Worm (Caenorhabditis elegans) whole organism, young adult: ENCODE measurements around the gene C51E3.6.

ENCODE experiments used
- C06A6.2 ChIP-seq: fragments of 200-800 bp; sonication (Bioruptor generic); conservative IDR thresholded peaks from 2 replicates; pipeline ENCODE4 v1.3.6; 2022; ENCODE audit warnings: missing genetic modification characterization, missing compliant biosample characterization
- C17E4.6 ChIP-seq: fragments of 200-800 bp; sonication (Bioruptor generic); IDR thresholded peaks from 2 replicates; pipeline ENCODE4 v1.3.6; 2022; ENCODE audit warnings: missing genetic modification reagents, missing genetic modification characterization, missing compliant biosample characterization
- F22D6.2 ChIP-seq: sonication (generic microtip); optimal IDR thresholded peaks from 2 replicates; lab custom pipeline; 2016; ENCODE audit warnings: mild to moderate bottlenecking, missing genetic modification characterization, missing compliant biosample characterization
- F23B12.7 ChIP-seq: sonication (generic microtip); optimal IDR thresholded peaks from 2 replicates; lab custom pipeline; 2017; ENCODE audit warnings: missing genetic modification characterization, mild to moderate bottlenecking, missing compliant biosample characterization, antibody characterized with exemption, moderate library complexity; ENCODE audit not compliant: insufficient read depth
- F55B11.4 ChIP-seq: sonication (generic microtip); optimal IDR thresholded peaks from 2 replicates; lab custom pipeline; 2016; ENCODE audit warnings: missing compliant biosample characterization, missing genetic modification characterization, borderline replicate concordance; ENCODE audit not compliant: insufficient read depth
- F57C9.4 ChIP-seq: sonication (generic microtip); optimal IDR thresholded peaks from 2 replicates; lab custom pipeline; 2017; ENCODE audit warnings: mild to moderate bottlenecking, missing genetic modification characterization, missing compliant biosample characterization
- K11D2.4 ChIP-seq: fragments of 200-800 bp; sonication (Bioruptor generic); IDR thresholded peaks from 2 replicates; pipeline ENCODE4 v1.3.6; 2022; ENCODE audit warnings: missing genetic modification reagents, missing genetic modification characterization, missing compliant biosample characterization
- K12H6.12 ChIP-seq: fragments of 200-800 bp; sonication (Bioruptor generic); optimal IDR thresholded peaks from 2 replicates; lab custom pipeline; 2018; ENCODE audit warnings: mild to moderate bottlenecking, missing genetic modification characterization, missing compliant biosample characterization
- ama-1 ChIP-seq, 3 experiments: fragments of 150-350 bp in 1 of 3; sonication (generic microtip) in 2 of 3; optimal IDR thresholded peaks; 2 replicates each; lab custom pipeline; 2014 to 2018; ENCODE audit warnings: missing biosample characterization in 2 of 3, missing genetic modification characterization in 2 of 3, missing genetic modification reagents in 2 of 3
- atf-7 ChIP-seq: sonication (generic microtip); optimal IDR thresholded peaks from 2 replicates; lab custom pipeline; 2017; ENCODE audit warnings: mild to moderate bottlenecking, missing genetic modification characterization, missing compliant biosample characterization
- attf-6 ChIP-seq: fragments of 200-800 bp; sonication (Bioruptor generic); IDR thresholded peaks from 2 replicates; pipeline ENCODE4 v1.3.6; 2022; ENCODE audit warnings: missing genetic modification reagents, missing genetic modification characterization, missing compliant biosample characterization
- bed-2 ChIP-seq: fragments of 200-800 bp; sonication (Bioruptor generic); IDR thresholded peaks from 2 replicates; pipeline ENCODE4 v1.3.6; 2022; ENCODE audit warnings: missing genetic modification reagents, missing genetic modification characterization, missing compliant biosample characterization
- ccch-3 ChIP-seq: fragments of 200-800 bp; sonication (Bioruptor generic); optimal IDR thresholded peaks from 2 replicates; lab custom pipeline; 2018; ENCODE audit warnings: mild to moderate bottlenecking, missing genetic modification characterization, missing compliant biosample characterization
- cebp-1 ChIP-seq, 2 experiments: fragments of 200-800 bp in 1 of 2; sonication (Bioruptor generic) in 1 of 2; sonication (generic microtip) in 1 of 2; IDR thresholded peaks in 1 of 2; optimal IDR thresholded peaks in 1 of 2; 2 replicates each; pipeline versions ENCODE4 v1.3.6 to Lab custom; 2017 to 2022; ENCODE audit warnings: missing compliant biosample characterization in 2 of 2, missing genetic modification characterization in 2 of 2, mild to moderate bottlenecking in 1 of 2, missing genetic modification reagents in 1 of 2, moderate library complexity in 1 of 2
- ceh-100 ChIP-seq: fragments of 200-800 bp; sonication (Bioruptor generic); IDR thresholded peaks from 2 replicates; pipeline ENCODE4 v1.3.6; 2022; ENCODE audit warnings: missing genetic modification reagents, missing genetic modification characterization, missing compliant biosample characterization
- ceh-58 ChIP-seq: fragments of 200-800 bp; sonication (Bioruptor generic); IDR thresholded peaks from 2 replicates; pipeline ENCODE4 v1.3.6; 2022; ENCODE audit warnings: missing genetic modification characterization, missing compliant biosample characterization
- ceh-79 ChIP-seq: sonication (generic microtip); optimal IDR thresholded peaks from 2 replicates; lab custom pipeline; 2017; ENCODE audit warnings: mild to moderate bottlenecking, missing genetic modification characterization, missing compliant biosample characterization
- dox-1 ChIP-seq: fragments of 200-800 bp; sonication (Bioruptor generic); IDR thresholded peaks from 2 replicates; pipeline ENCODE4 v1.3.6; 2022; ENCODE audit warnings: missing genetic modification reagents, missing genetic modification characterization, missing compliant biosample characterization
- efl-1 ChIP-seq: fragments of 150-350 bp; optimal IDR thresholded peaks from 2 replicates; lab custom pipeline; 2014; ENCODE audit warnings: missing biosample characterization, missing genetic modification reagents, missing genetic modification characterization
- egl-44 ChIP-seq: fragments of 200-800 bp; sonication (Bioruptor generic); IDR thresholded peaks from 2 replicates; pipeline ENCODE4 v1.3.6; 2022; ENCODE audit warnings: missing genetic modification reagents, missing genetic modification characterization, missing compliant biosample characterization
- ets-4 ChIP-seq: fragments of 200-800 bp; sonication (Bioruptor generic); optimal IDR thresholded peaks from 2 replicates; lab custom pipeline; 2018; ENCODE audit warnings: mild to moderate bottlenecking, missing genetic modification characterization, missing compliant biosample characterization
- fkh-3 ChIP-seq: sonication (generic microtip); optimal IDR thresholded peaks from 2 replicates; lab custom pipeline; 2016; ENCODE audit warnings: mild to moderate bottlenecking, missing genetic modification characterization, missing compliant biosample characterization
- hlh-26 ChIP-seq: fragments of 200-800 bp; sonication (Bioruptor generic); conservative IDR thresholded peaks from 2 replicates; pipeline ENCODE4 v1.3.6; 2022; ENCODE audit warnings: missing genetic modification reagents, missing genetic modification characterization, missing compliant biosample characterization
- let-526 ChIP-seq: fragments of 200-800 bp; sonication (Bioruptor generic); IDR thresholded peaks from 2 replicates; pipeline ENCODE4 v1.3.6; 2022; ENCODE audit warnings: missing genetic modification reagents, missing genetic modification characterization, missing compliant biosample characterization
- lin-35 ChIP-seq, 3 experiments: fragments of 150-350 bp in 2 of 3; sonication (generic microtip) in 1 of 3; optimal IDR thresholded peaks; 2 replicates each; lab custom pipeline; 2014 to 2018; ENCODE audit warnings: missing biosample characterization in 3 of 3, missing genetic modification characterization in 3 of 3, missing genetic modification reagents in 3 of 3
- lin-40 ChIP-seq: sonication (generic microtip); optimal IDR thresholded peaks from 2 replicates; lab custom pipeline; 2016; ENCODE audit warnings: missing genetic modification characterization, mild to moderate bottlenecking, missing compliant biosample characterization, missing genotype, missing genetic modification reagents
- lin-54 ChIP-seq: fragments of 200-800 bp; sonication (Bioruptor generic); optimal IDR thresholded peaks from 2 replicates; lab custom pipeline; 2018; ENCODE audit warnings: mild to moderate bottlenecking, missing genetic modification characterization, missing compliant biosample characterization
- lir-1 ChIP-seq: fragments of 200-800 bp; sonication (Bioruptor generic); conservative IDR thresholded peaks from 2 replicates; pipeline ENCODE4 v1.3.6; 2022; ENCODE audit warnings: missing genetic modification reagents, missing genetic modification characterization, missing compliant biosample characterization
- madf-10 ChIP-seq: sonication (generic microtip); optimal IDR thresholded peaks from 2 replicates; lab custom pipeline; 2016; ENCODE audit warnings: mild to moderate bottlenecking, missing genetic modification characterization, missing compliant biosample characterization
- madf-3 ChIP-seq: fragments of 200-800 bp; sonication (Bioruptor generic); IDR thresholded peaks from 2 replicates; pipeline ENCODE4 v1.3.6; 2022; ENCODE audit warnings: missing genetic modification reagents, missing genetic modification characterization, missing compliant biosample characterization
- madf-8 ChIP-seq: fragments of 200-800 bp; sonication (Bioruptor generic); conservative IDR thresholded peaks from 2 replicates; pipeline ENCODE4 v1.3.6; 2022; ENCODE audit warnings: missing genetic modification reagents, missing genetic modification characterization, missing compliant biosample characterization
- mcd-1 ChIP-seq: fragments of 200-800 bp; sonication (Bioruptor generic); IDR thresholded peaks from 2 replicates; pipeline ENCODE4 v1.3.6; 2022; ENCODE audit warnings: missing genetic modification reagents, missing genetic modification characterization, missing compliant biosample characterization
- mxl-1 ChIP-seq: sonication (generic microtip); optimal IDR thresholded peaks from 2 replicates; lab custom pipeline; 2016; ENCODE audit warnings: missing genetic modification characterization, missing compliant biosample characterization
- nfyb-1 ChIP-seq: fragments of 200-800 bp; sonication (Bioruptor generic); IDR thresholded peaks from 2 replicates; pipeline ENCODE4 v1.3.6; 2022; ENCODE audit warnings: missing genetic modification reagents, missing genetic modification characterization, missing compliant biosample characterization
- nhr-90 ChIP-seq: sonication (generic microtip); optimal IDR thresholded peaks from 2 replicates; lab custom pipeline; 2016; ENCODE audit warnings: missing genotype, mild to moderate bottlenecking, missing genetic modification characterization, missing compliant biosample characterization
- rcor-1 ChIP-seq: fragments of 200-800 bp; sonication (Bioruptor generic); IDR thresholded peaks from 2 replicates; pipeline ENCODE4 v1.3.6; 2022; ENCODE audit warnings: missing genetic modification reagents, missing genetic modification characterization, missing compliant biosample characterization
- rpc-1 ChIP-seq, 2 experiments: fragments of 150-350 bp in 1 of 2; sonication (generic microtip) in 1 of 2; optimal IDR thresholded peaks; 2 replicates each; lab custom pipeline; 2014 to 2018; ENCODE audit warnings: missing biosample characterization in 1 of 2, missing genetic modification characterization in 1 of 2, missing genetic modification reagents in 1 of 2, missing genotype in 1 of 2
- tbp1 ChIP-seq: fragments of 200-800 bp; sonication (Bioruptor generic); optimal IDR thresholded peaks from 2 replicates; lab custom pipeline; 2018; ENCODE audit warnings: mild to moderate bottlenecking, missing genetic modification characterization, missing compliant biosample characterization
- unc-130 ChIP-seq: sonication (generic microtip); optimal IDR thresholded peaks from 2 replicates; lab custom pipeline; 2016; ENCODE audit warnings: missing genetic modification reagents, missing genetic modification characterization, missing compliant biosample characterization
- unc-62 ChIP-seq: fragments of 150-350 bp; optimal IDR thresholded peaks from 2 replicates; lab custom pipeline; 2014; ENCODE audit warnings: missing biosample characterization, missing genetic modification reagents, missing genetic modification characterization
- xnd-1 ChIP-seq: sonication (generic microtip); optimal IDR thresholded peaks from 2 replicates; lab custom pipeline; 2016; ENCODE audit warnings: missing genotype, missing genetic modification reagents, missing genetic modification characterization, missing compliant biosample characterization
- zfh-2 ChIP-seq: fragments of 200-800 bp; sonication (Bioruptor generic); conservative IDR thresholded peaks from 2 replicates; pipeline ENCODE4 v1.3.6; 2022; ENCODE audit warnings: missing genetic modification reagents, missing genetic modification characterization, missing compliant biosample characterization
- ztf-26 ChIP-seq: sonication (generic microtip); optimal IDR thresholded peaks from 2 replicates; lab custom pipeline; 2017; ENCODE audit warnings: missing genetic modification characterization, missing compliant biosample characterization

Gene C51E3.6

ce11 chrV:10174632-10175075 is 8.4 kb upstream of the C51E3.6 start (continued):
- TF ChIP-seq cebp-1 (GFP tag; IDR thresholded peaks at IDR 0.05; lab: Robert Waterston, UW) (no peak), cebp-1 (tag; optimal IDR thresholded peaks at IDR 0.05; lab: Kevin White, UChicago) (peak; percentile 71), let-526 (GFP tag; lab: Robert Waterston, UW) (no peak), lin-35 (GFP tag; optimal IDR thresholded peaks at IDR 0.05; lab: Kevin White, UChicago) (peak in 1 of 3 experiments; percentile 41), C06A6.2 (0 out of 2 replicates have a peak, but pooled peaks have one; percentile 30), zfh-2 (GFP tag; lab: Robert Waterston, UW) (no peak)

ce11 chrV:10173653-10174052 is 7.4 kb upstream of the C51E3.6 start, which contains the start of gene egl-3:
egl-3 (minus strand) TSS chrV:10173753.
- TF ChIP-seq lin-54 (GFP tag; lab: Kevin White, UChicago), result no peak
- no peak for TF ChIP-seq F23B12.7 (tag; lab: Kevin White, UChicago)
- no peak for TF ChIP-seq unc-62 (GFP tag; lab: Kevin White, UChicago)
- TF ChIP-seq ama-1 (optimal IDR thresholded peaks at IDR 0.05; lab: Kevin White, UChicago), result no peak
- no peak for TF ChIP-seq ama-1 (GFP tag; optimal IDR thresholded peaks at IDR 0.05; lab: Kevin White, UChicago)
- TF ChIP-seq madf-10 (tag; lab: Kevin White, UChicago), result no peak
- TF ChIP-seq K12H6.12 (tag; lab: Kevin White, UChicago), result no peak
- TF ChIP-seq ceh-100 (GFP tag; lab: Robert Waterston, UW), result no peak
- no peak for TF ChIP-seq F55B11.4
- TF ChIP-seq C17E4.6, result no peak
- no peak for TF ChIP-seq lir-1 (GFP tag; lab: Robert Waterston, UW)
- TF ChIP-seq egl-44, result no peak
- no peak for TF ChIP-seq hlh-26
- TF ChIP-seq mxl-1 (tag; lab: Kevin White, UChicago), result no peak
- no peak for TF ChIP-seq K11D2.4 (GFP tag; lab: Robert Waterston, UW)
- no peak for TF ChIP-seq madf-3
- TF ChIP-seq rcor-1 (GFP tag; lab: Robert Waterston, UW), result no peak
- no peak for TF ChIP-seq unc-130 (GFP tag; lab: Kevin White, UChicago)
- no peak for TF ChIP-seq F57C9.4 (tag; lab: Kevin White, UChicago)

- no peak for TF ChIP-seq efl-1 (GFP tag; lab: Kevin White, UChicago)
- no peak for TF ChIP-seq rpc-1 (optimal IDR thresholded peaks at IDR 0.05; lab: Kevin White, UChicago)
- no peak for TF ChIP-seq rpc-1 (tag; optimal IDR thresholded peaks at IDR 0.05; lab: Kevin White, UChicago)
- TF ChIP-seq F55B11.4, result no peak
- no peak for TF ChIP-seq fkh-3 (tag; lab: Kevin White, UChicago)
- no peak for TF ChIP-seq cebp-1 (GFP tag; IDR thresholded peaks at IDR 0.05; lab: Robert Waterston, UW)
- peak; percentile 1 for TF ChIP-seq cebp-1 (tag; optimal IDR thresholded peaks at IDR 0.05; lab: Kevin White, UChicago)
- TF ChIP-seq C17E4.6, result no peak
- no peak for TF ChIP-seq ztf-26 (tag; lab: Kevin White, UChicago)
- no peak for TF ChIP-seq attf-6 (GFP tag; lab: Robert Waterston, UW)
- TF ChIP-seq unc-62 (GFP tag; lab: Kevin White, UChicago), result no peak
- no peak for TF ChIP-seq ceh-58 (GFP tag; lab: Robert Waterston, UW)
- TF ChIP-seq lin-35 (GFP tag; optimal IDR thresholded peaks at IDR 0.05; lab: Kevin White, UChicago), result peak in 1 of 3 experiments; percentile 18
- no peak for TF ChIP-seq dox-1 (GFP tag; lab: Robert Waterston, UW)
- TF ChIP-seq lin-40, result peak; percentile 5
- TF ChIP-seq tbp1, result no peak
- no peak for TF ChIP-seq madf-10 (tag; lab: Kevin White, UChicago)
- TF ChIP-seq K11D2.4 (GFP tag; lab: Robert Waterston, UW), result no peak
- TF ChIP-seq, all 124 proteins: peak for 3
Observed at ce11 chrV:10168870-10169269, 2.6 kb upstream of the C51E3.6 start.

- peak; percentile 47 for TF ChIP-seq ets-4
- TF ChIP-seq madf-8 (GFP tag; lab: Robert Waterston, UW), result no peak
- TF ChIP-seq tbp1, result no peak
- TF ChIP-seq unc-62 (GFP tag; lab: Kevin White, UChicago), result peak; percentile 5
- no peak for TF ChIP-seq xnd-1
- no peak for TF ChIP-seq bed-2
- TF ChIP-seq nhr-90 (tag; lab: Kevin White, UChicago), result peak; percentile 26
- no peak for TF ChIP-seq mcd-1 (GFP tag; lab: Robert Waterston, UW)
- TF ChIP-seq atf-7 (tag; lab: Kevin White, UChicago), result peak; percentile 54
- no peak for TF ChIP-seq ceh-79 (tag; lab: Kevin White, UChicago)
- no peak for TF ChIP-seq ccch-3 (GFP tag; lab: Kevin White, UChicago)
- no peak for TF ChIP-seq F22D6.2 (tag; lab: Kevin White, UChicago)
- TF ChIP-seq nfyb-1 (GFP tag; lab: Robert Waterston, UW), result 0 out of 2 replicates have a peak, but pooled peaks have one; percentile 25
Observed at ce11 chrV:10160954-10161353, 5.3 kb downstream of the C51E3.6 start, which contains the start of gene C51E3.10. C51E3.10 (minus strand) TSS chrV:10161134.
